Fruit fly (Drosophila melanogaster): ENCODE results near the gene CG46448.

CG46448 gene

dm6 chr2L:2361893-2362807, 29.3 kb upstream of the CG46448 start:
- peak; percentile 71 for TF ChIP-seq svp (GFP tag)
- no peak for TF ChIP-seq Ets96B (tag; optimal IDR thresholded peaks at IDR 0.05)
- peak; percentile 63 for TF ChIP-seq Eip78C (GFP tag)

- TF ChIP-seq pdm3 (GFP tag; optimal IDR thresholded peaks at IDR 0.05) (no peak), CG11762 (GFP tag; optimal IDR thresholded peaks at IDR 0.05; ENCODE audit: insufficient read depth) (no peak), Sox14 (GFP tag; optimal IDR thresholded peaks at IDR 0.05) (peak; percentile 10), CG1621 (tag; optimal IDR thresholded peaks at IDR 0.05) (peak; percentile 30), CG11902 (GFP tag; optimal IDR thresholded peaks at IDR 0.05) (no peak), CG8119 (GFP tag; IDR thresholded peaks at IDR 0.05) (0 out of 3 replicates have a peak, but pooled peaks have one; percentile 30), esn (GFP tag; optimal IDR thresholded peaks at IDR 0.05) (no peak), CG7368 (GFP tag; optimal IDR thresholded peaks at IDR 0.05) (peak; percentile 23), CG6854 (GFP tag; optimal IDR thresholded peaks at IDR 0.05) (peak; percentile 53), Blimp-1 (GFP tag; optimal IDR thresholded peaks at IDR 0.05) (peak; percentile 89), Ets96B (tag; optimal IDR thresholded peaks at IDR 0.05) (no peak), CG9139 (GFP tag; optimal IDR thresholded peaks at IDR 0.05) (peak; percentile 70), CG10669 (GFP tag; optimal IDR thresholded peaks at IDR 0.05) (no peak), CG16779 (tag; optimal IDR thresholded peaks at IDR 0.05) (peak; percentile 43), spab (GFP tag; optimal IDR thresholded peaks at IDR 0.05) (peak; percentile 40), Eip93F (GFP tag; optimal IDR thresholded peaks at IDR 0.05) (no peak), CG3919 (GFP tag; optimal IDR thresholded peaks at IDR 0.05) (no peak), CG8319 (GFP tag; optimal IDR thresholded peaks at IDR 0.05) (no peak), CG15336 (GFP tag; IDR thresholded peaks at IDR 0.05) (peak; percentile 54), Hr38 (GFP tag; optimal IDR thresholded peaks at IDR 0.05) (no peak), net (GFP tag; optimal IDR thresholded peaks at IDR 0.05) (no peak), CG6163 (GFP tag; IDR thresholded peaks at IDR 0.05) (no peak), acj6 (GFP tag; optimal IDR thresholded peaks at IDR 0.05) (no peak), CG6808 (GFP tag; optimal IDR thresholded peaks at IDR 0.05) (peak; percentile 62), topi (GFP tag; optimal IDR thresholded peaks at IDR 0.05) (peak; percentile 3), CG6276 (GFP tag; optimal IDR thresholded peaks at IDR 0.05) (peak; percentile 59), svp (GFP tag) (no peak), achi (GFP tag; optimal IDR thresholded peaks at IDR 0.05) (no peak), CG32006 (GFP tag; optimal IDR thresholded peaks at IDR 0.05) (no peak), dsx (GFP tag; optimal IDR thresholded peaks at IDR 0.05; ENCODE audit: poor library complexity, severe bottlenecking) (peak; percentile 45), Lpt (GFP tag; optimal IDR thresholded peaks at IDR 0.05) (peak; percentile 56), fkh (GFP tag; optimal IDR thresholded peaks at IDR 0.05) (peak; percentile 51), CG6792 (GFP tag; optimal IDR thresholded peaks at IDR 0.05) (peak; percentile 13), Met (GFP tag; optimal IDR thresholded peaks at IDR 0.05) (peak; percentile 21), OdsH (GFP tag; optimal IDR thresholded peaks at IDR 0.05) (no peak), ss (GFP tag; optimal IDR thresholded peaks at IDR 0.05) (peak; percentile 74 to 82), lz (GFP tag; optimal IDR thresholded peaks at IDR 0.05) (no peak), Ets21C (GFP tag; optimal IDR thresholded peaks at IDR 0.05) (no peak), vri (GFP tag; optimal IDR thresholded peaks at IDR 0.05) (no peak), eg (GFP tag; IDR thresholded peaks at IDR 0.05) (no peak), CG4318 (GFP tag; optimal IDR thresholded peaks at IDR 0.05) (no peak), Eip78C (GFP tag) (no peak)
Observed at dm6 chr2L:2362808-2363394, 28.6 kb upstream of the CG46448 start.
